Fruit fly (Drosophila melanogaster) whole organism, adult: ENCODE measurements around the gene Cpr72Eb.

Experiments used
- CG5204 ChIP-seq: fragments of 200-800 bp; sonication (Bioruptor generic); optimal IDR thresholded peaks from 2 replicates; lab custom pipeline; 2016; ENCODE audit warnings: missing biosample characterization, missing genetic modification characterization
- Mnt ChIP-seq: fragments of 200-800 bp; sonication (Bioruptor generic); optimal IDR thresholded peaks from 2 replicates; lab custom pipeline; 2016; ENCODE audit warnings: missing biosample characterization, mild to moderate bottlenecking, missing genetic modification characterization
- bab1 ChIP-seq: fragments of 200-800 bp; sonication (Bioruptor generic); optimal IDR thresholded peaks from 3 replicates; lab custom pipeline; 2019; ENCODE audit warnings: missing biosample characterization, mild to moderate bottlenecking, missing genetic modification characterization, moderate library complexity
- pad ChIP-seq: fragments of 200-800 bp; sonication (Bioruptor generic); optimal IDR thresholded peaks from 3 replicates; lab custom pipeline; 2017; ENCODE audit warnings: missing biosample characterization, missing genetic modification characterization, mild to moderate bottlenecking, moderate library complexity, missing genetic modification reagents
- toe ChIP-seq: fragments of 200-800 bp; sonication (Bioruptor generic); optimal IDR thresholded peaks from 2 replicates; lab custom pipeline; 2016; ENCODE audit warnings: missing biosample characterization, missing genetic modification characterization

- TF ChIP-seq pad (GFP tag; lab: Kevin White, UChicago): no peak
- TF ChIP-seq toe (GFP tag; lab: Kevin White, UChicago): no peak
- no peak for TF ChIP-seq Mnt (GFP tag; lab: Kevin White, UChicago)
- TF ChIP-seq CG5204: no peak
- no peak for TF ChIP-seq bab1 (GFP tag; lab: Kevin White, UChicago)
Measured at dm6 chr3L:16369526-16369925, 4.8 kb downstream of the Cpr72Eb start, which contains the start of gene CG18814.
